Worm (Caenorhabditis elegans): ENCODE data around the gene arx-5.

DNA sequence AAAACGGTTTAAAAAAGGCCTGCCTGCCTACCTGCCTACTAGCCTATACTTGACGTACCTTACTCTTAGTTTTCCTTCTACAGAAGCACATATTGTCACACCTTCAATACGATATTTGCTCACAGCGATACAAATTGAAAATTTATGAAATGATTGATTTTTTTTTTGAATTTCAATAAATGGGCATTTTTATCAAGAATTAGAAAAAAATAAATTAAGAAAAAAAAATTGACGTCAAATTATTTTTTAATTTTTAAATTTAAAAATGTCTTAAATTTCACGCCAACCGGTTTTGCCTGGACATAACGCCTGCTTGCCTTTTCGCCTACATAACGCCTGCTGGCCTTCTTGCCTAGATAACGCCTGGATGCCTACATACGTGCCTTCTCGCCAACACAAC lies 11.2 kb downstream of the arx-5 start, which contains the start of gene BE10.5:
- TF ChIP-seq nhr-237 (tag; optimal IDR thresholded peaks at IDR 0.05) = no peak
- no peak for TF ChIP-seq nhr-23 (tag; optimal IDR thresholded peaks at IDR 0.05)
- no peak for TF ChIP-seq snpc-4 (tag; optimal IDR thresholded peaks at IDR 0.05)
- no peak for TF ChIP-seq fkh-10 (GFP tag; optimal IDR thresholded peaks at IDR 0.05)
- TF ChIP-seq skn-1 (tag; optimal IDR thresholded peaks at IDR 0.05) = no peak
- no peak for TF ChIP-seq elt-1 (tag; optimal IDR thresholded peaks at IDR 0.05)

Measured in whole organism, L3 larva.